Worm (Caenorhabditis elegans) whole organism, L1 larva: Measurements from ENCODE around the gene div-1.

ENCODE experiments used
- aly-2 ChIP-seq: fragments of 150-350 bp; optimal IDR thresholded peaks from 2 replicates; lab custom pipeline; 2014; ENCODE audit warnings: missing biosample characterization, missing genetic modification characterization
- elt-2 ChIP-seq: sonication (generic microtip); optimal IDR thresholded peaks from 2 replicates; lab custom pipeline; 2016; ENCODE audit warnings: missing genetic modification characterization, mild to moderate bottlenecking, inconsistent platforms, missing compliant biosample characterization, missing genetic modification reagents
- fos-1 ChIP-seq: fragments of 150-350 bp; optimal IDR thresholded peaks from 2 replicates; lab custom pipeline; 2014; ENCODE audit warnings: missing biosample characterization, missing genetic modification characterization
- hlh-17 ChIP-seq: fragments of 200-800 bp; sonication (Bioruptor generic); optimal IDR thresholded peaks from 2 replicates; lab custom pipeline; 2018; ENCODE audit warnings: missing genetic modification characterization, mild to moderate bottlenecking, missing compliant biosample characterization, moderate library complexity, borderline replicate concordance
- lin-13 ChIP-seq: fragments of 150-350 bp; optimal IDR thresholded peaks from 2 replicates; lab custom pipeline; 2014; ENCODE audit warnings: missing biosample characterization, missing genetic modification reagents, missing genetic modification characterization
- nhr-11 ChIP-seq: fragments of 150-350 bp; optimal IDR thresholded peaks from 2 replicates; lab custom pipeline; 2014; ENCODE audit warnings: missing biosample characterization, missing genetic modification characterization
- nhr-76 ChIP-seq: sonication (generic microtip); optimal IDR thresholded peaks from 2 replicates; lab custom pipeline; 2017; ENCODE audit warnings: missing biosample characterization, missing genetic modification characterization
- pag-3 ChIP-seq: sonication (generic microtip); optimal IDR thresholded peaks from 2 replicates; lab custom pipeline; 2017; ENCODE audit warnings: missing genetic modification characterization, mild to moderate bottlenecking, missing compliant biosample characterization, antibody characterized with exemption, borderline replicate concordance; ENCODE audit not compliant: insufficient read depth
- pqm-1 ChIP-seq: sonication (generic microtip); optimal IDR thresholded peaks from 3 replicates; lab custom pipeline; 2017; ENCODE audit warnings: missing biosample characterization, missing genetic modification characterization
- snu-23 ChIP-seq: sonication (generic microtip); optimal IDR thresholded peaks from 2 replicates; lab custom pipeline; 2016; ENCODE audit warnings: missing genetic modification characterization, missing compliant biosample characterization
- tbx-2 ChIP-seq: sonication (generic microtip); optimal IDR thresholded peaks from 2 replicates; lab custom pipeline; 2016; ENCODE audit warnings: missing genetic modification characterization, missing compliant biosample characterization

DNA sequence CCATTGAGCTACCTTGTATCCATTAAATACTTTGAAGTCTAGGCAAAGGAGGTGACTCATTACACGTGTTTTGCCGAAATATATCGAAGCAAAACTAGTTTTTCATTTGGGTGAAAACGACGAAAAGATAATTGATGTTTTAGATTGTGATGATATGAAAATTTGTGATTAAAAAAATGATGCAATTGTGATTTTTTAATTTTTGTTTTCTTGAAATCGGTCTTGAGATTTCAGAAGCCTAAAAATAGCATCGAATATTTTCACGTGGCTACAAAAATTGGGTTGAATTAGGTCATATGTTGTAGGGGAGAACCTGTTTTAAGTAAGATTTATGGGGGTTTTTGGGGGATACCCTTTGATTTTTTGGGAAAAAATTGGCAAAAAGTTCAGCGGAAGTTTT is 42.2 kb upstream of the div-1 start:
- TF ChIP-seq lin-13 (GFP tag; lab: Kevin White, UChicago) = no peak
- TF ChIP-seq pag-3 (tag; lab: Kevin White, UChicago) = no peak
- no peak for TF ChIP-seq fos-1 (tag; lab: Kevin White, UChicago)
- no peak for TF ChIP-seq pqm-1
- no peak for TF ChIP-seq nhr-76 (tag; lab: Kevin White, UChicago)
- no peak for TF ChIP-seq aly-2 (tag; lab: Kevin White, UChicago)
- no peak for TF ChIP-seq elt-2 (tag; lab: Kevin White, UChicago)
- TF ChIP-seq hlh-17 (GFP tag; lab: Kevin White, UChicago) = no peak
- no peak for TF ChIP-seq tbx-2 (tag; lab: Kevin White, UChicago)
- TF ChIP-seq nhr-11 = no peak
- TF ChIP-seq snu-23 (GFP tag; lab: Kevin White, UChicago) = peak; percentile 3
